Worm (Caenorhabditis elegans): ENCODE data around the gene emc-2.

ce11 chrII:1297044-1297696 lies 8.8 kb downstream of the emc-2 start:
- TF ChIP-seq tbx-11 (GFP tag; IDR thresholded peaks at IDR 0.05) (no peak), tbx-37 (GFP tag; conservative IDR thresholded peaks at IDR 0.05) (no peak), flt-1 (GFP tag; IDR thresholded peaks at IDR 0.05) (no peak), pes-1 (GFP tag; IDR thresholded peaks at IDR 0.05) (no peak), aly-1 (tag; optimal IDR thresholded peaks at IDR 0.05) (no peak), ama-1 (optimal IDR thresholded peaks at IDR 0.05) (no peak), B0310.2 (tag; optimal IDR thresholded peaks at IDR 0.05) (no peak), sea-1 (GFP tag; conservative IDR thresholded peaks at IDR 0.05) (no peak)
